Fruit fly (Drosophila melanogaster) whole organism, prepupa: ENCODE measurements around the gene HLH3B.

Experiments used
- CG10631 ChIP-seq: fragments of 200-800 bp; sonication (Bioruptor generic); optimal IDR thresholded peaks from 2 replicates; lab custom pipeline; 2016; ENCODE audit warnings: missing biosample characterization, missing genetic modification characterization
- CG10669 ChIP-seq: fragments of 200-800 bp; sonication (Bioruptor generic); optimal IDR thresholded peaks from 3 replicates; lab custom pipeline; 2018; ENCODE audit warnings: missing biosample characterization, mild to moderate bottlenecking, missing genetic modification characterization, moderate library complexity
- CG11294 ChIP-seq: fragments of 200-800 bp; sonication (Bioruptor generic); IDR thresholded peaks from 2 replicates; pipeline ENCODE4 v1.3.6; 2022; ENCODE audit warnings: missing biosample characterization, missing genetic modification characterization
- CG11762 ChIP-seq: fragments of 200-800 bp; sonication (Bioruptor generic); optimal IDR thresholded peaks from 3 replicates; lab custom pipeline; 2016; ENCODE audit warnings: missing biosample characterization, missing genetic modification characterization; ENCODE audit not compliant: insufficient read depth
- CG11902 ChIP-seq: fragments of 200-800 bp; sonication (Bioruptor generic); optimal IDR thresholded peaks from 3 replicates; lab custom pipeline; 2016; ENCODE audit warnings: missing biosample characterization, missing genetic modification characterization
- CG15336 ChIP-seq: fragments of 200-800 bp; sonication (Bioruptor generic); IDR thresholded peaks from 2 replicates; pipeline ENCODE4 v1.3.6; 2022; ENCODE audit warnings: missing biosample characterization, missing genetic modification characterization
- CG1621 ChIP-seq: fragments of 200-800 bp; sonication (Bioruptor generic); optimal IDR thresholded peaks from 3 replicates; lab custom pipeline; 2018; ENCODE audit warnings: missing biosample characterization, mild to moderate bottlenecking, missing genetic modification characterization
- CG31627 ChIP-seq: fragments of 200-800 bp; sonication (Bioruptor generic); optimal IDR thresholded peaks from 3 replicates; lab custom pipeline; 2016; ENCODE audit warnings: missing biosample characterization, missing genetic modification characterization
- CG32006 ChIP-seq: fragments of 200-800 bp; sonication (Bioruptor generic); optimal IDR thresholded peaks from 3 replicates; lab custom pipeline; 2017; ENCODE audit warnings: missing biosample characterization, mild to moderate bottlenecking, missing genetic modification characterization
- CG34406 ChIP-seq: fragments of 200-800 bp; sonication (Bioruptor generic); optimal IDR thresholded peaks from 3 replicates; lab custom pipeline; 2016; ENCODE audit warnings: missing biosample characterization, missing genetic modification characterization
- CG3919 ChIP-seq: fragments of 200-800 bp; sonication (Bioruptor generic); optimal IDR thresholded peaks from 3 replicates; lab custom pipeline; 2016; ENCODE audit warnings: missing biosample characterization, missing genetic modification characterization
- CG4318 ChIP-seq: fragments of 200-800 bp; sonication (Bioruptor generic); optimal IDR thresholded peaks from 3 replicates; lab custom pipeline; 2017; ENCODE audit warnings: missing biosample characterization, mild to moderate bottlenecking, missing genetic modification characterization
- CG6163 ChIP-seq: fragments of 200-800 bp; sonication (Bioruptor generic); IDR thresholded peaks from 3 replicates; pipeline ENCODE4 v1.3.6; 2022; ENCODE audit warnings: missing biosample characterization, missing genetic modification characterization
- CG6276 ChIP-seq: fragments of 200-800 bp; sonication (Bioruptor generic); optimal IDR thresholded peaks from 2 replicates; lab custom pipeline; 2017; ENCODE audit warnings: missing biosample characterization, mild to moderate bottlenecking, missing genetic modification characterization
- CG6792 ChIP-seq: fragments of 200-800 bp; sonication (Bioruptor generic); optimal IDR thresholded peaks from 3 replicates; lab custom pipeline; 2016; ENCODE audit warnings: missing biosample characterization, missing genetic modification characterization
- CG6854 ChIP-seq: fragments of 200-800 bp; sonication (Bioruptor generic); optimal IDR thresholded peaks from 2 replicates; lab custom pipeline; 2017; ENCODE audit warnings: missing biosample characterization, mild to moderate bottlenecking, missing genetic modification characterization
- CG7368 ChIP-seq: fragments of 200-800 bp; sonication (Bioruptor generic); optimal IDR thresholded peaks from 3 replicates; lab custom pipeline; 2016; ENCODE audit warnings: missing biosample characterization, missing genetic modification characterization
- CG8119 ChIP-seq: fragments of 200-800 bp; sonication (Bioruptor generic); IDR thresholded peaks from 3 replicates; pipeline ENCODE4 v1.3.6; 2022; ENCODE audit warnings: missing biosample characterization, missing genetic modification characterization
- CG8632 ChIP-seq: fragments of 200-800 bp; sonication (Bioruptor generic); optimal IDR thresholded peaks from 3 replicates; lab custom pipeline; 2016; ENCODE audit warnings: missing biosample characterization, missing genetic modification characterization
- CG9139 ChIP-seq: fragments of 200-800 bp; sonication (Bioruptor generic); optimal IDR thresholded peaks from 3 replicates; lab custom pipeline; 2017; ENCODE audit warnings: missing biosample characterization, mild to moderate bottlenecking, missing genetic modification characterization
- Eip75B ChIP-seq: fragments of 200-800 bp; sonication (Bioruptor generic); optimal IDR thresholded peaks from 3 replicates; lab custom pipeline; 2016; ENCODE audit warnings: missing biosample characterization, missing genetic modification characterization
- Eip78C ChIP-seq: fragments of 200-800 bp; sonication (Bioruptor generic); peaks from one replicate; lab custom pipeline; 2016; ENCODE audit warnings: missing biosample characterization, missing genetic modification characterization
- Ets21C ChIP-seq: fragments of 200-800 bp; sonication (Bioruptor generic); optimal IDR thresholded peaks from 3 replicates; lab custom pipeline; 2016; ENCODE audit warnings: missing biosample characterization, missing genetic modification characterization
- Gug ChIP-seq: fragments of 200-800 bp; sonication (Bioruptor generic); IDR thresholded peaks from 2 replicates; pipeline ENCODE4 v1.3.6; 2022; ENCODE audit warnings: missing biosample characterization, missing genetic modification characterization
- Hr38 ChIP-seq: sonication (Bioruptor generic); optimal IDR thresholded peaks from 2 replicates; lab custom pipeline; 2016; ENCODE audit warnings: missing biosample characterization, missing genetic modification characterization
- Hr39 ChIP-seq: fragments of 200-800 bp; sonication (Bioruptor generic); optimal IDR thresholded peaks from 2 replicates; lab custom pipeline; 2016; ENCODE audit warnings: missing biosample characterization, missing genetic modification characterization
- Lpt ChIP-seq: fragments of 200-800 bp; sonication (Bioruptor generic); optimal IDR thresholded peaks from 3 replicates; lab custom pipeline; 2016; ENCODE audit warnings: missing biosample characterization, missing genetic modification characterization
- Met ChIP-seq: fragments of 200-800 bp; sonication (Bioruptor generic); optimal IDR thresholded peaks from 3 replicates; lab custom pipeline; 2016; ENCODE audit warnings: missing biosample characterization, missing genetic modification characterization
- OdsH ChIP-seq: fragments of 200-800 bp; sonication (Bioruptor generic); optimal IDR thresholded peaks from 3 replicates; lab custom pipeline; 2016; ENCODE audit warnings: missing biosample characterization, missing genetic modification characterization
- Smox ChIP-seq: fragments of 200-800 bp; sonication (Bioruptor generic); optimal IDR thresholded peaks from 3 replicates; lab custom pipeline; 2016; ENCODE audit warnings: missing biosample characterization, missing genetic modification characterization
- Sox102F ChIP-seq: fragments of 200-800 bp; sonication (Bioruptor generic); optimal IDR thresholded peaks from 2 replicates; lab custom pipeline; 2016; ENCODE audit warnings: missing biosample characterization, mild to moderate bottlenecking, missing genetic modification characterization
- Sox14 ChIP-seq: fragments of 200-800 bp; sonication (Bioruptor generic); optimal IDR thresholded peaks from 3 replicates; lab custom pipeline; 2016; ENCODE audit warnings: missing biosample characterization, missing genetic modification characterization
- Sox15 ChIP-seq: fragments of 200-800 bp; sonication (Bioruptor generic); optimal IDR thresholded peaks from 3 replicates; lab custom pipeline; 2016; ENCODE audit warnings: missing biosample characterization, missing genetic modification characterization
- acj6 ChIP-seq: fragments of 200-800 bp; sonication (Bioruptor generic); optimal IDR thresholded peaks from 3 replicates; lab custom pipeline; 2016; ENCODE audit warnings: missing biosample characterization, missing genetic modification characterization
- cyc ChIP-seq: fragments of 200-800 bp; sonication (Bioruptor generic); optimal IDR thresholded peaks from 3 replicates; lab custom pipeline; 2016; ENCODE audit warnings: missing biosample characterization, missing genetic modification characterization
- dac ChIP-seq: fragments of 200-800 bp; sonication (Bioruptor generic); optimal IDR thresholded peaks from 2 replicates; lab custom pipeline; 2017; ENCODE audit warnings: missing biosample characterization, mild to moderate bottlenecking, missing genetic modification characterization
- eg ChIP-seq: fragments of 200-800 bp; sonication (Bioruptor generic); IDR thresholded peaks from 3 replicates; pipeline ENCODE4 v1.3.6; 2022; ENCODE audit warnings: missing biosample characterization, missing genetic modification characterization
- esn ChIP-seq: fragments of 200-800 bp; sonication (Bioruptor generic); optimal IDR thresholded peaks from 2 replicates; lab custom pipeline; 2016; ENCODE audit warnings: missing biosample characterization, mild to moderate bottlenecking, missing genetic modification characterization, moderate library complexity
- fd59A ChIP-seq: fragments of 200-800 bp; sonication (Bioruptor generic); optimal IDR thresholded peaks from 2 replicates; lab custom pipeline; 2017; ENCODE audit warnings: missing biosample characterization, mild to moderate bottlenecking, missing genetic modification characterization, missing genetic modification reagents
- fkh ChIP-seq: fragments of 200-800 bp; sonication (Bioruptor generic); optimal IDR thresholded peaks from 3 replicates; lab custom pipeline; 2017; ENCODE audit warnings: missing biosample characterization, mild to moderate bottlenecking, missing genetic modification characterization, moderate library complexity
- net ChIP-seq: fragments of 200-800 bp; sonication (Bioruptor generic); optimal IDR thresholded peaks from 3 replicates; lab custom pipeline; 2016; ENCODE audit warnings: missing biosample characterization, missing genetic modification characterization
- salr ChIP-seq, 2 experiments: fragments of 200-800 bp; sonication (Bioruptor generic); optimal IDR thresholded peaks; 3 replicates each; lab custom pipeline; 2016 to 2018; ENCODE audit warnings: missing biosample characterization in 2 of 2, missing genetic modification characterization in 2 of 2, mild to moderate bottlenecking in 1 of 2
- svp ChIP-seq: fragments of 200-800 bp; sonication (Bioruptor generic); peaks from one replicate; lab custom pipeline; 2016; ENCODE audit warnings: missing biosample characterization, missing genetic modification characterization
- topi ChIP-seq: fragments of 200-800 bp; sonication (Bioruptor generic); optimal IDR thresholded peaks from 3 replicates; lab custom pipeline; 2016; ENCODE audit warnings: missing biosample characterization, missing genetic modification characterization

Gene HLH3B

DNA sequence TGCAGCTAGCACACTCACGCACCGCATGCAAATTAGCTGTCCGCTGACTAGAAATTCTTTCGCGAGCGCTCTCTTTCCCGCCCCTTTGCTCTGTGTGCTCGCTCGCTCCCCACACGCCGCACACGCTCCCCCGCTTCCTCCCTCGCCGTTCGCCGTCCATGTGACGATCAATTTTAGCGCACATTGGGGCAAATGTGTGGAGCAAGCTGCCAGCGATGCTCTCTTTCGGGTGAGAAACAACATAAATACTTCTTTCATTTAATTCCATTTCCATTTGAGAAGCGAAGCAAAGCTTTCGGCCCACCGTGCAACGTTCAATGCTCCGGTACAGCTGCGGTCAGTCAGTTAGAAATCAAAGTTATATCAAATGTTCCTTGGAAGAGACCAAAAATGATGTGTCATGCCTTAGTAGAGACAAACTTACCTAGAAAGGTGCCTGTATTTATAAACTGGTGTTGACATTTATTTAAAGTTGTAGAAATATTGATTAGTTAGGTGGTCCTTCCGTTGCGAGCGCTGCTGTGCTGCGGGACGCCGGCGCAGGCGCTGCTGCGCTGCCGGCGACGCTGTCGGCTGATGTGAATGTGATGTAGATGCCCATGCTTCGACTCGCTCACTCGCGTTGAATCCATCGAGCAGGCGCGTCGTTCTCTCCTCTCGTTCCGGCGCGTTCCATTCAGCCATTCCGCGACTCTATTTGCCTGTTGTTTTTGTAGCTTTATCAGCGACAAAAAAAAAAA lies 35.3 kb downstream of the HLH3B start (continued):
- TF ChIP-seq OdsH (GFP tag; lab: Kevin White, UChicago) (peak; percentile 98), Eip75B (GFP tag; lab: Kevin White, UChicago) (peak; percentile 98), CG7368 (GFP tag; lab: Kevin White, UChicago) (peak; percentile 96), CG3919 (peak; percentile 98), acj6 (GFP tag; lab: Kevin White, UChicago) (peak; percentile 97), Lpt (GFP tag; lab: Kevin White, UChicago) (peak; percentile 95), CG34406 (GFP tag; lab: Kevin White, UChicago) (peak; percentile 97), Sox15 (GFP tag; lab: Kevin White, UChicago) (peak; percentile 97), CG11294 (GFP tag; lab: Robert Waterston, UW) (peak; percentile 96), CG15336 (GFP tag; lab: Robert Waterston, UW) (peak; percentile 98), Met (GFP tag; lab: Kevin White, UChicago) (peak; percentile 99), Eip78C (GFP tag; lab: Kevin White, UChicago) (peak; percentile 99), CG11762 (peak; percentile 95), CG11902 (GFP tag; lab: Kevin White, UChicago) (peak; percentile 95), svp (GFP tag; lab: Kevin White, UChicago) (peak; percentile 99), CG10631 (GFP tag; lab: Kevin White, UChicago) (peak; percentile 96), CG4318 (GFP tag; lab: Kevin White, UChicago) (peak; percentile 97), salr (GFP tag; optimal IDR thresholded peaks at IDR 0.05; lab: Kevin White, UChicago) (peak; percentile 94 to 97), CG6854 (peak; percentile 97), Sox102F (GFP tag; lab: Kevin White, UChicago) (peak; percentile 98), CG8632 (GFP tag; lab: Kevin White, UChicago) (peak; percentile 96), topi (peak; percentile 98), Ets21C (peak; percentile 97), fd59A (GFP tag; lab: Kevin White, UChicago) (peak; percentile 97)
- TF ChIP-seq, all 60 proteins: peak for 59

DNA sequence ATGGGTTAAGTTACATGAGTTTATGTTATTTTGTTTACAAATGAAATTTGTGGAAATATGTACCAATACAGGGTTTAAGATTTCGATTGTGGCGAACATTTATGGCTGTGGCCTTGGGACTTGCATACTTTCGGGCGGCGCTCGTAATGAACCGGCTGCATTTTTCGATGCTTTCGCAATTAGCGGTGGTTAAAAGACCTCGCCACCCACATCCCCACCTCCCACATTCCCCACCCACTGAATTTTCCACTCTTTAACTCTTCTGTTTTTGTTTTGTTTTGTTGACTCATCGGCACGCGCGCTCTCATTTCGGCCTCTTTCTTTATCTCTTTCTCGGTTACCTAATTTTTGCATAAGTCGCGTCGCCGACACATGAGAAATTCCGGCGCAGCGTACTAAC lies 35.9 kb downstream of the HLH3B start:
- no peak for TF ChIP-seq acj6 (GFP tag; lab: Kevin White, UChicago)

DNA sequence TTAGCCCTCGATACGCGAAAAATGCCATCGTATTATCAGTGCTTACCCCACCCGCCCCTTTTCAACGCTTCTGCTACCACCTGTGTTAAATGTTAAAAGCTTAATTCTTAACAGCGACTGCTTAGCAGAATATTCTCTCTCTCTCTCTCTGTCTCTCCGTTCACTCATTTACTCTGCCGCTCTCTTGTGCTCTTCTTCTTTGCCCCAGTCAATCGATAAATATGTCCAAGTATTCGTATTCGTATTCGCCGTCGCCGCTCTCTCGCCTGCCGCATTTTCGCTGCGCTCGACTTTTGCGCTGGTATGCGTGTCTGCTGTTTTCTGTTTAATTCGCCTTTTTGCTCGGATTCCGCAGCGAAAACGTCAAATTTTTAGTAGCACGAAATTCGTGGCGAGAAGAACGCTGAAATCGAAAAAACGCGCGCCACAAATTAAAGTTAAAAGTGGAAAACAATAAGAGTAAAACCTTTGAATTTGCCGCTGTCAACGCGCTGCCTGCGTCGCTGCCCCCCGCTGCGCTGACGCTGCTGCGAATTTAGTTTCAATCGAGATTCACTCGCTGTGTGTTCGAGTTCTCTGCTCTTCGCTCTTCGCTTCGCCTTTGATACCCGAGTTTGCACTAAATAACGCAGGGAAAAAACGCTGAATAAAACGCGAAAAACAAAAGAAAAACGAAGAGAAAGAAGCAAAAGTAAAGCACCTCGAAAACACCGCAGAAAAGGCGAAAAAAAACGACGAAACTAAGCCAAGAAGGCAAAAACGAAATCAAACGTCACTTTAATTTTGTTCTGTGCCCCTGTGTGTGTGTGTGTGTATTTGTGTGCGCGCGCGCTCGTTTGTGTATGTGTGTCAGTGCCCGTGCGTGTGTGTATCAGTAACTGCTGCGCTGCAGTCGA lies 38.8 kb downstream of the HLH3B start:
- TF ChIP-seq CG11294 (GFP tag; lab: Robert Waterston, UW) (no peak), Lpt (GFP tag; lab: Kevin White, UChicago) (peak; percentile 21), net (no peak), svp (GFP tag; lab: Kevin White, UChicago) (no peak), Hr39 (GFP tag; lab: Kevin White, UChicago) (no peak), fd59A (GFP tag; lab: Kevin White, UChicago) (no peak), CG4318 (GFP tag; lab: Kevin White, UChicago) (no peak), Smox (GFP tag; lab: Kevin White, UChicago) (no peak), Sox15 (GFP tag; lab: Kevin White, UChicago) (no peak), cyc (no peak), CG32006 (peak; percentile 34), CG8119 (no peak; the same call in 2 of the 3 replicates), CG31627 (no peak), CG1621 (tag; lab: Kevin White, UChicago) (peak; percentile 3), CG10669 (GFP tag; lab: Kevin White, UChicago) (peak; percentile 28), CG10631 (GFP tag; lab: Kevin White, UChicago) (no peak), Eip78C (GFP tag; lab: Kevin White, UChicago) (peak; percentile 73), Sox102F (GFP tag; lab: Kevin White, UChicago) (no peak), dac (peak; percentile 38), Hr38 (GFP tag; lab: Kevin White, UChicago) (no peak), CG6163 (GFP tag; lab: Robert Waterston, UW) (peak; percentile 47), Gug (peak; percentile 17; the same call in 1 of the 2 replicates), eg (GFP tag; lab: Robert Waterston, UW) (peak; percentile 65; the same call in 2 of the 3 replicates), CG6792 (GFP tag; lab: Kevin White, UChicago) (no peak), CG6854 (peak; percentile 9), Ets21C (no peak), Sox14 (peak; percentile 23), CG6276 (peak; percentile 64), esn (no peak), fkh (peak; percentile 12), CG9139 (GFP tag; lab: Kevin White, UChicago) (no peak)
